Worm (Caenorhabditis elegans): ENCODE measurements around the gene K10F12.7.

ce11 chrIII:343141-343345, 39.3 kb downstream of the K10F12.7 start, which contains the start of gene Y50D7A.8:
- TF ChIP-seq ztf-23 (GFP tag; IDR thresholded peaks at IDR 0.05) (no peak), ref-1 (GFP tag; conservative IDR thresholded peaks at IDR 0.05) (no peak), klf-2 (GFP tag; conservative IDR thresholded peaks at IDR 0.05) (no peak), flt-1 (GFP tag; IDR thresholded peaks at IDR 0.05) (no peak), T22C8.4 (GFP tag; IDR thresholded peaks at IDR 0.05) (no peak), tab-1 (GFP tag; IDR thresholded peaks at IDR 0.05) (no peak), ztf-29 (GFP tag; IDR thresholded peaks at IDR 0.05) (no peak)
